Fruit fly (Drosophila melanogaster) whole organism, embryonic: ENCODE measurements around the gene Cyfip.

Experiments used
- Adf1 ChIP-seq: fragments of 200-800 bp; sonication (Bioruptor generic); IDR thresholded peaks from 2 replicates; pipeline ENCODE4 v1.3.6; 2022; ENCODE audit warnings: missing biosample characterization, missing genetic modification characterization
- Atf6 ChIP-seq: fragments of 200-800 bp; sonication (Bioruptor generic); IDR thresholded peaks from 2 replicates; pipeline ENCODE4 v1.3.6; 2022; ENCODE audit warnings: missing biosample characterization, missing genetic modification characterization
- CG10366 ChIP-seq: fragments of 200-800 bp; sonication (Bioruptor generic); IDR thresholded peaks from 2 replicates; pipeline ENCODE4 v1.3.6; 2022; ENCODE audit warnings: missing biosample characterization, missing genetic modification characterization
- CG10654 ChIP-seq: fragments of 200-800 bp; sonication (Bioruptor generic); optimal IDR thresholded peaks from 2 replicates; lab custom pipeline; 2016; ENCODE audit warnings: missing biosample characterization, missing genetic modification characterization
- CG11093 ChIP-seq: fragments of 200-800 bp; sonication (Bioruptor generic); IDR thresholded peaks from 3 replicates; pipeline ENCODE4 v1.3.6; 2022; ENCODE audit warnings: missing biosample characterization, missing genetic modification characterization
- CG12219 ChIP-seq: fragments of 200-800 bp; sonication (Bioruptor generic); optimal IDR thresholded peaks from 3 replicates; lab custom pipeline; 2018; ENCODE audit warnings: missing biosample characterization, mild to moderate bottlenecking, missing genetic modification characterization
- CG13287 ChIP-seq: fragments of 200-800 bp; sonication (Bioruptor generic); IDR thresholded peaks from 2 replicates; pipeline ENCODE4 v1.3.6; 2022; ENCODE audit warnings: missing biosample characterization, missing genetic modification characterization; ENCODE audit not compliant: partially characterized antibody
- CG15479 ChIP-seq: fragments of 200-800 bp; sonication (Bioruptor generic); optimal IDR thresholded peaks from 3 replicates; lab custom pipeline; 2019; ENCODE audit warnings: missing biosample characterization, mild to moderate bottlenecking, missing genetic modification characterization, moderate library complexity
- CG1603 ChIP-seq: fragments of 200-800 bp; sonication (Bioruptor generic); optimal IDR thresholded peaks from 2 replicates; lab custom pipeline; 2019; ENCODE audit warnings: missing biosample characterization, mild to moderate bottlenecking, missing genetic modification characterization, moderate library complexity
- CG17568 ChIP-seq: fragments of 200-800 bp; sonication (Bioruptor generic); optimal IDR thresholded peaks from 2 replicates; lab custom pipeline; 2018; ENCODE audit warnings: missing biosample characterization, mild to moderate bottlenecking, missing genetic modification characterization, moderate library complexity
- CG18262 ChIP-seq: fragments of 200-800 bp; optimal IDR thresholded peaks from 3 replicates; lab custom pipeline; 2019; ENCODE audit warnings: missing biosample characterization, mild to moderate bottlenecking, missing genetic modification characterization, moderate library complexity
- CG2712 ChIP-seq: fragments of 200-800 bp; optimal IDR thresholded peaks from 3 replicates; lab custom pipeline; 2019; ENCODE audit warnings: missing biosample characterization, mild to moderate bottlenecking, missing genetic modification characterization, moderate library complexity
- CG30020 ChIP-seq: fragments of 200-800 bp; optimal IDR thresholded peaks from 2 replicates; lab custom pipeline; 2019; ENCODE audit warnings: missing biosample characterization, mild to moderate bottlenecking, missing genetic modification characterization, moderate library complexity
- CG3065 ChIP-seq: fragments of 200-800 bp; sonication (Bioruptor generic); optimal IDR thresholded peaks from 2 replicates; lab custom pipeline; 2016; ENCODE audit warnings: missing biosample characterization, missing genetic modification characterization
- CG32532 ChIP-seq: fragments of 200-800 bp; sonication (Bioruptor generic); IDR thresholded peaks from 2 replicates; pipeline ENCODE4 v1.3.6; 2022; ENCODE audit warnings: missing biosample characterization, missing genetic modification characterization
- CG3407 ChIP-seq: fragments of 200-800 bp; sonication (Bioruptor generic); optimal IDR thresholded peaks from 2 replicates; lab custom pipeline; 2018; ENCODE audit warnings: missing biosample characterization, mild to moderate bottlenecking, missing genetic modification characterization
- CG4328 ChIP-seq: fragments of 200-800 bp; sonication (Bioruptor generic); optimal IDR thresholded peaks from 3 replicates; lab custom pipeline; 2017; ENCODE audit warnings: missing biosample characterization, missing genetic modification reagents, missing genetic modification characterization
- CG4424 ChIP-seq: fragments of 200-800 bp; sonication (Bioruptor generic); optimal IDR thresholded peaks from 3 replicates; lab custom pipeline; 2016; ENCODE audit warnings: missing biosample characterization, missing genetic modification characterization
- CG4730 ChIP-seq: fragments of 200-800 bp; sonication (Bioruptor generic); IDR thresholded peaks from 2 replicates; pipeline ENCODE4 v1.3.6; 2022; ENCODE audit warnings: missing biosample characterization, missing genetic modification characterization
- CG6272 ChIP-seq: fragments of 200-800 bp; sonication (Bioruptor generic); IDR thresholded peaks from 2 replicates; pipeline ENCODE4 v1.3.6; 2022; ENCODE audit warnings: missing biosample characterization, missing genetic modification characterization
- CG6654 ChIP-seq: fragments of 200-800 bp; sonication (Bioruptor generic); optimal IDR thresholded peaks from 2 replicates; lab custom pipeline; 2017; ENCODE audit warnings: missing biosample characterization, mild to moderate bottlenecking, missing genetic modification characterization
- CG6689 ChIP-seq: fragments of 200-800 bp; sonication (Bioruptor generic); IDR thresholded peaks from 2 replicates; pipeline ENCODE4 v1.3.6; 2022; ENCODE audit warnings: missing biosample characterization, missing genetic modification characterization
- CG7271 ChIP-seq: fragments of 200-800 bp; sonication (Bioruptor generic); optimal IDR thresholded peaks from 2 replicates; lab custom pipeline; 2018; ENCODE audit warnings: missing biosample characterization, mild to moderate bottlenecking, missing genetic modification characterization, moderate library complexity
- CG7357 ChIP-seq: fragments of 200-800 bp; sonication (Bioruptor generic); IDR thresholded peaks from 3 replicates; pipeline ENCODE4 v1.3.6; 2022; ENCODE audit warnings: missing biosample characterization, missing genetic modification characterization
- CG8944 ChIP-seq: fragments of 200-800 bp; sonication (Bioruptor generic); optimal IDR thresholded peaks from 3 replicates; lab custom pipeline; 2016; ENCODE audit warnings: missing biosample characterization, missing genetic modification characterization
- CG9797 ChIP-seq: fragments of 200-800 bp; sonication (Bioruptor generic); optimal IDR thresholded peaks from 3 replicates; lab custom pipeline; 2018; ENCODE audit warnings: missing biosample characterization, mild to moderate bottlenecking, missing genetic modification characterization
- D ChIP-seq, 2 experiments: fragments of 200-800 bp in 1 of 2; fragments of >200 bp in 1 of 2; sonication (Bioruptor generic) in 1 of 2; optimal IDR thresholded peaks; 2 replicates in 1 of 2; 3 replicates in 1 of 2; lab custom pipeline; 2017; ENCODE audit warnings: mild to moderate bottlenecking in 1 of 2, missing biosample characterization in 1 of 2, missing genetic modification characterization in 1 of 2, missing genetic modification reagents in 1 of 2
- Elba2 ChIP-seq: fragments of 200-800 bp; sonication (Bioruptor generic); optimal IDR thresholded peaks from 3 replicates; lab custom pipeline; 2016; ENCODE audit warnings: missing biosample characterization, missing genetic modification characterization
- GATAe ChIP-seq: fragments of 200-800 bp; sonication (Bioruptor generic); conservative IDR thresholded peaks from 2 replicates; pipeline ENCODE4 v1.3.6; 2022; ENCODE audit warnings: missing biosample characterization, missing genetic modification characterization
- HLH3B ChIP-seq: fragments of 200-800 bp; sonication (Bioruptor generic); IDR thresholded peaks from 2 replicates; pipeline ENCODE4 v1.3.6; 2022; ENCODE audit warnings: missing biosample characterization, missing genetic modification characterization
- Hr3 ChIP-seq: fragments of 200-800 bp; sonication (Bioruptor generic); optimal IDR thresholded peaks from 3 replicates; lab custom pipeline; 2016; ENCODE audit warnings: missing biosample characterization, missing genetic modification characterization
- Xrp1 ChIP-seq: fragments of 200-800 bp; sonication (Bioruptor generic); IDR thresholded peaks from 2 replicates; pipeline ENCODE4 v1.3.6; 2022; ENCODE audit warnings: missing biosample characterization, missing genetic modification characterization
- bbx ChIP-seq: fragments of 200-800 bp; sonication (Bioruptor generic); IDR thresholded peaks from 2 replicates; pipeline ENCODE4 v1.3.6; 2022; ENCODE audit warnings: missing biosample characterization, missing genetic modification characterization; ENCODE audit not compliant: partially characterized antibody
- bigmax ChIP-seq: fragments of 200-800 bp; sonication (Bioruptor generic); optimal IDR thresholded peaks from 2 replicates; lab custom pipeline; 2018; ENCODE audit warnings: missing biosample characterization, mild to moderate bottlenecking, missing genetic modification characterization
- cg ChIP-seq: fragments of 200-800 bp; sonication (Bioruptor generic); optimal IDR thresholded peaks from 3 replicates; lab custom pipeline; 2019; ENCODE audit warnings: missing biosample characterization, mild to moderate bottlenecking, missing genetic modification characterization, moderate library complexity
- chinmo ChIP-seq: fragments of 200-800 bp; sonication (Bioruptor generic); IDR thresholded peaks from 4 replicates; pipeline ENCODE4 v1.3.6; 2022; ENCODE audit warnings: missing biosample characterization, missing genetic modification characterization; ENCODE audit not compliant: partially characterized antibody
- dm ChIP-seq: fragments of 200-800 bp; sonication (Bioruptor generic); optimal IDR thresholded peaks from 3 replicates; lab custom pipeline; 2016; ENCODE audit warnings: missing biosample characterization, missing genetic modification characterization
- fd102C ChIP-seq: fragments of 200-800 bp; sonication (Bioruptor generic); optimal IDR thresholded peaks from 2 replicates; lab custom pipeline; 2018; ENCODE audit warnings: missing biosample characterization, mild to moderate bottlenecking, missing genetic modification characterization, moderate library complexity
- fd3F ChIP-seq: fragments of 200-800 bp; sonication (Bioruptor generic); optimal IDR thresholded peaks from 2 replicates; lab custom pipeline; 2018; ENCODE audit warnings: missing biosample characterization, mild to moderate bottlenecking, missing genetic modification characterization, moderate library complexity
- ftz-f1 ChIP-seq: fragments of 200-800 bp; sonication (Bioruptor generic); optimal IDR thresholded peaks from 2 replicates; lab custom pipeline; 2016; ENCODE audit warnings: missing biosample characterization, missing genetic modification characterization
- h ChIP-seq: fragments of >200 bp; optimal IDR thresholded peaks from 2 replicates; lab custom pipeline; 2017
- hbn ChIP-seq: fragments of 200-800 bp; sonication (Bioruptor generic); IDR thresholded peaks from 2 replicates; pipeline ENCODE4 v1.3.6; 2022; ENCODE audit warnings: missing biosample characterization, missing genetic modification characterization; ENCODE audit not compliant: partially characterized antibody
- ind ChIP-seq: fragments of 200-800 bp; sonication (Bioruptor generic); optimal IDR thresholded peaks from 3 replicates; lab custom pipeline; 2016; ENCODE audit warnings: missing biosample characterization, missing genetic modification characterization
- insv ChIP-seq, 2 experiments: fragments of 200-800 bp; sonication (Bioruptor generic); optimal IDR thresholded peaks; 3 replicates each; lab custom pipeline; 2016 to 2018; ENCODE audit warnings: missing biosample characterization in 2 of 2, missing genetic modification characterization in 2 of 2
- jing ChIP-seq: fragments of 200-800 bp; sonication (Bioruptor generic); optimal IDR thresholded peaks from 2 replicates; lab custom pipeline; 2018; ENCODE audit warnings: missing biosample characterization, mild to moderate bottlenecking, missing genetic modification characterization
- ranshi ChIP-seq: fragments of 200-800 bp; sonication (Bioruptor generic); IDR thresholded peaks from 2 replicates; pipeline ENCODE4 v1.3.6; 2022; ENCODE audit warnings: missing biosample characterization, missing genetic modification characterization
- row ChIP-seq: fragments of 200-800 bp; sonication (Bioruptor generic); IDR thresholded peaks from 3 replicates; pipeline ENCODE4 v1.3.6; 2022; ENCODE audit warnings: missing biosample characterization, missing genetic modification characterization
- sens-2 ChIP-seq: fragments of 200-800 bp; sonication (Bioruptor generic); IDR thresholded peaks from 2 replicates; pipeline ENCODE4 v1.3.6; 2022; ENCODE audit warnings: missing biosample characterization, missing genetic modification characterization
- tgo ChIP-seq: fragments of 200-800 bp; sonication (Bioruptor generic); IDR thresholded peaks from 3 replicates; pipeline ENCODE4 v1.3.6; 2022; ENCODE audit warnings: missing biosample characterization, missing genetic modification characterization
- unpg ChIP-seq: fragments of 200-800 bp; sonication (Bioruptor generic); optimal IDR thresholded peaks from 3 replicates; lab custom pipeline; 2018; ENCODE audit warnings: missing biosample characterization, mild to moderate bottlenecking, missing genetic modification characterization, moderate library complexity
- wor ChIP-seq: fragments of 200-800 bp; sonication (Bioruptor generic); IDR thresholded peaks from 2 replicates; pipeline ENCODE4 v1.3.6; 2022; ENCODE audit warnings: missing biosample characterization, missing genetic modification characterization
- zen2 ChIP-seq: fragments of 200-800 bp; sonication (Bioruptor generic); IDR thresholded peaks from 3 replicates; pipeline ENCODE4 v1.3.6; 2022; ENCODE audit warnings: missing biosample characterization, missing genetic modification characterization; ENCODE audit not compliant: partially characterized antibody

Gene Cyfip

dm6 chr3R:15366839-15367238, 33.8 kb downstream of the Cyfip start (continued):
- TF ChIP-seq h (no peak), dm (GFP tag; lab: Kevin White, UChicago) (no peak), CG4328 (no peak), CG15479 (GFP tag; lab: Kevin White, UChicago) (no peak), CG10366 (GFP tag; lab: Robert Waterston, UW) (peak; percentile 62), hbn (GFP tag; lab: Robert Waterston, UW) (no peak), bigmax (no peak), Atf6 (GFP tag; lab: Robert Waterston, UW) (0 out of 2 replicates have a peak, but pooled peaks have one; percentile 10), D (optimal IDR thresholded peaks at IDR 0.05; lab: Kevin White, UChicago) (no peak), D (GFP tag; optimal IDR thresholded peaks at IDR 0.05; lab: Kevin White, UChicago) (no peak), CG8944 (GFP tag; lab: Kevin White, UChicago) (no peak), CG11093 (GFP tag; lab: Robert Waterston, UW) (no peak), Hr3 (GFP tag; lab: Kevin White, UChicago) (peak; percentile 11), sens-2 (GFP tag; lab: Robert Waterston, UW) (no peak), CG4424 (GFP tag; lab: Kevin White, UChicago) (no peak), Xrp1 (peak; percentile 41; the same call in 1 of the 2 replicates), CG13287 (GFP tag; lab: Robert Waterston, UW) (no peak), ftz-f1 (GFP tag; lab: Kevin White, UChicago) (no peak), wor (GFP tag; lab: Robert Waterston, UW) (no peak), CG3407 (GFP tag; lab: Kevin White, UChicago) (no peak), row (GFP tag; lab: Robert Waterston, UW) (peak; percentile 74), CG6272 (no peak), tgo (GFP tag; lab: Robert Waterston, UW) (peak; percentile 59), CG7357 (GFP tag; lab: Robert Waterston, UW) (no peak), ind (GFP tag; lab: Kevin White, UChicago) (no peak), CG2712 (tag; lab: Kevin White, UChicago) (peak; percentile 45), jing (GFP tag; lab: Kevin White, UChicago) (no peak), fd102C (GFP tag; lab: Kevin White, UChicago) (no peak), GATAe (GFP tag; lab: Robert Waterston, UW) (no peak), CG1603 (tag; lab: Kevin White, UChicago) (peak; percentile 17), CG10654 (no peak), CG12219 (GFP tag; lab: Kevin White, UChicago) (no peak), fd3F (GFP tag; lab: Kevin White, UChicago) (peak; percentile 8), ranshi (GFP tag; lab: Robert Waterston, UW) (peak; percentile 41; the same call in 1 of the 2 replicates), zen2 (GFP tag; lab: Robert Waterston, UW) (no peak), CG3065 (GFP tag; lab: Kevin White, UChicago) (no peak), CG32532 (GFP tag; lab: Robert Waterston, UW) (peak; percentile 37; the same call in 1 of the 2 replicates), bbx (GFP tag; lab: Robert Waterston, UW) (no peak), CG6689 (GFP tag; lab: Robert Waterston, UW) (0 out of 2 replicates have a peak, but pooled peaks have one; percentile 29), CG4730 (no peak)
- TF ChIP-seq, all 482 proteins: peak for 85

DNA sequence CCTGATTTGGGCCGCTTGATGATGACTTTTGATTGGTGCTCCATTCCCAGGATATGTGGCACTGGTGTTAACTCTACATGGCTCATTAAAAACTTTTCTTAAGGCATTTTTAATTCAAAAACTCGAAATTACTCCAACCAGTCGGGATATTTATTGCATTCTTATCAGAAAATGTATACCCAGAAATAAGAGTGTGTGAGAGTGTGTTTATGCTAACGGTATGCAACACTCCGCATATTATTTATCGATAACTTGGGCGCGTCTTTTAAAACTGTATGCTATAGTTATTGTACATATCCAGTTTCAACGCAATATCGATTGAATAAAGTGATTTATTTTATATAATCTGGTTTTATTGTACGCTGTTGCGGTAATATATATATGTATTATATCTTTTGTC, 34.4 kb downstream of the Cyfip start, which contains the start of gene CG34404:
Gene CG34404, minus strand, starts transcription at position 189 of the 400 bp plus-strand sequence.
- TF ChIP-seq CG7271 (tag; lab: Kevin White, UChicago) (no peak), CG18262 (tag; lab: Kevin White, UChicago) (no peak), CG9797 (GFP tag; lab: Kevin White, UChicago) (no peak), Elba2 (peak; percentile 31), unpg (GFP tag; lab: Kevin White, UChicago) (peak; percentile 6), CG17568 (GFP tag; lab: Kevin White, UChicago) (no peak), chinmo (GFP tag; lab: Robert Waterston, UW) (0 out of 4 replicates have a peak, but pooled peaks have one; percentile 57), CG30020 (tag; lab: Kevin White, UChicago) (no peak), HLH3B (GFP tag; lab: Robert Waterston, UW) (no peak), insv (GFP tag; optimal IDR thresholded peaks at IDR 0.05; lab: Kevin White, UChicago) (peak; percentile 61 to 96), bbx (GFP tag; lab: Robert Waterston, UW) (peak; percentile 39), Adf1 (no peak), cg (GFP tag; lab: Kevin White, UChicago) (peak; percentile 54), CG6654 (no peak)
